Fruit fly (Drosophila melanogaster) whole organism, embryonic: ENCODE results near the gene Tim17b1.

Source experiments
- Antp ChIP-seq: fragments of 200-800 bp; sonication (Bioruptor generic); optimal IDR thresholded peaks from 3 replicates; lab custom pipeline; 2016; ENCODE audit warnings: missing biosample characterization, missing genetic modification characterization
- Bgb ChIP-seq: fragments of 200-800 bp; sonication (Bioruptor generic); IDR thresholded peaks from 2 replicates; pipeline ENCODE4 v1.3.6; 2022; ENCODE audit warnings: missing biosample characterization, missing genetic modification characterization; ENCODE audit not compliant: partially characterized antibody
- CG10267 ChIP-seq: fragments of 200-800 bp; sonication (Bioruptor generic); optimal IDR thresholded peaks from 2 replicates; lab custom pipeline; 2018; ENCODE audit warnings: missing biosample characterization, mild to moderate bottlenecking, missing genetic modification characterization, moderate library complexity
- CG10565 ChIP-seq: fragments of 200-800 bp; sonication (Bioruptor generic); optimal IDR thresholded peaks from 3 replicates; lab custom pipeline; 2016; ENCODE audit warnings: missing biosample characterization, mild to moderate bottlenecking, missing genetic modification characterization
- CG11504 ChIP-seq: fragments of 200-800 bp; sonication (Bioruptor generic); optimal IDR thresholded peaks from 3 replicates; lab custom pipeline; 2019; ENCODE audit warnings: missing biosample characterization, mild to moderate bottlenecking, missing genetic modification characterization, moderate library complexity
- CG12104 ChIP-seq: fragments of 200-800 bp; sonication (Bioruptor generic); optimal IDR thresholded peaks from 3 replicates; lab custom pipeline; 2016; ENCODE audit warnings: missing biosample characterization, missing genetic modification characterization
- CG13287 ChIP-seq: fragments of 200-800 bp; sonication (Bioruptor generic); IDR thresholded peaks from 2 replicates; pipeline ENCODE4 v1.3.6; 2022; ENCODE audit warnings: missing biosample characterization, missing genetic modification characterization; ENCODE audit not compliant: partially characterized antibody
- CG15269 ChIP-seq: fragments of 200-800 bp; sonication (Bioruptor generic); optimal IDR thresholded peaks from 2 replicates; lab custom pipeline; 2018; ENCODE audit warnings: missing biosample characterization, mild to moderate bottlenecking, missing genetic modification characterization, moderate library complexity
- CG15514 ChIP-seq: fragments of 200-800 bp; sonication (Bioruptor generic); optimal IDR thresholded peaks from 3 replicates; lab custom pipeline; 2017; ENCODE audit warnings: missing biosample characterization, missing genetic modification characterization, mild to moderate bottlenecking, moderate library complexity, missing genetic modification reagents
- CG2129 ChIP-seq: fragments of 200-800 bp; sonication (Bioruptor generic); IDR thresholded peaks from 2 replicates; pipeline ENCODE4 v1.3.6; 2022; ENCODE audit warnings: missing biosample characterization, missing genetic modification characterization; ENCODE audit not compliant: partially characterized antibody
- CG2199 ChIP-seq: fragments of 200-800 bp; sonication (Bioruptor generic); IDR thresholded peaks from 3 replicates; pipeline ENCODE4 v1.3.6; 2022; ENCODE audit warnings: missing biosample characterization, missing genetic modification characterization
- CG3281 ChIP-seq: fragments of 200-800 bp; sonication (Bioruptor generic); optimal IDR thresholded peaks from 3 replicates; lab custom pipeline; 2017; ENCODE audit warnings: missing biosample characterization, mild to moderate bottlenecking, missing genetic modification characterization
- CG34422 ChIP-seq: fragments of 200-800 bp; sonication (Bioruptor generic); IDR thresholded peaks from 3 replicates; pipeline ENCODE4 v1.3.6; 2022; ENCODE audit warnings: missing biosample characterization, missing genetic modification characterization
- CG4854 ChIP-seq: fragments of 200-800 bp; sonication (Bioruptor generic); optimal IDR thresholded peaks from 2 replicates; lab custom pipeline; 2016; ENCODE audit warnings: missing biosample characterization, missing genetic modification characterization, inconsistent platforms
- CG6254 ChIP-seq: fragments of 200-800 bp; sonication (Bioruptor generic); optimal IDR thresholded peaks from 3 replicates; lab custom pipeline; 2017; ENCODE audit warnings: mild to moderate bottlenecking, missing biosample characterization, missing genetic modification reagents, missing genetic modification characterization
- CG7271 ChIP-seq: fragments of 200-800 bp; sonication (Bioruptor generic); optimal IDR thresholded peaks from 2 replicates; lab custom pipeline; 2018; ENCODE audit warnings: missing biosample characterization, mild to moderate bottlenecking, missing genetic modification characterization, moderate library complexity
- CG8281 ChIP-seq: fragments of 200-800 bp; sonication (Bioruptor generic); optimal IDR thresholded peaks from 2 replicates; lab custom pipeline; 2018; ENCODE audit warnings: missing biosample characterization, mild to moderate bottlenecking, missing genetic modification characterization, moderate library complexity
- CG8388 ChIP-seq: fragments of 200-800 bp; sonication (Bioruptor generic); optimal IDR thresholded peaks from 2 replicates; lab custom pipeline; 2019; ENCODE audit warnings: missing biosample characterization, mild to moderate bottlenecking, missing genetic modification characterization, moderate library complexity
- CG9876 ChIP-seq: fragments of 200-800 bp; sonication (Bioruptor generic); optimal IDR thresholded peaks from 2 replicates; lab custom pipeline; 2016; ENCODE audit warnings: missing biosample characterization, missing genetic modification characterization
- CHES-1-like ChIP-seq: fragments of 200-800 bp; sonication (Bioruptor generic); optimal IDR thresholded peaks from 2 replicates; lab custom pipeline; 2016; ENCODE audit warnings: missing biosample characterization, missing genetic modification characterization
- CoRest ChIP-seq: fragments of 200-800 bp; sonication (Bioruptor generic); optimal IDR thresholded peaks from 3 replicates; lab custom pipeline; 2018; ENCODE audit warnings: missing biosample characterization, mild to moderate bottlenecking, missing genetic modification characterization, moderate library complexity
- Dek ChIP-seq: fragments of 200-800 bp; sonication (Bioruptor generic); optimal IDR thresholded peaks from 3 replicates; lab custom pipeline; 2019; ENCODE audit warnings: missing biosample characterization, mild to moderate bottlenecking, missing genetic modification characterization, moderate library complexity
- Elba2 ChIP-seq: fragments of 200-800 bp; sonication (Bioruptor generic); optimal IDR thresholded peaks from 3 replicates; lab custom pipeline; 2016; ENCODE audit warnings: missing biosample characterization, missing genetic modification characterization
- Fer1 ChIP-seq: fragments of 200-800 bp; sonication (Bioruptor generic); optimal IDR thresholded peaks from 2 replicates; lab custom pipeline; 2017; ENCODE audit warnings: missing biosample characterization, mild to moderate bottlenecking, missing genetic modification characterization
- HHEX ChIP-seq: fragments of 200-800 bp; sonication (Bioruptor generic); optimal IDR thresholded peaks from 3 replicates; lab custom pipeline; 2017; ENCODE audit warnings: missing biosample characterization, mild to moderate bottlenecking, missing genetic modification characterization, missing genetic modification reagents
- Lhr ChIP-seq: fragments of 200-800 bp; sonication (Bioruptor generic); optimal IDR thresholded peaks from 3 replicates; lab custom pipeline; 2017; ENCODE audit warnings: mild to moderate bottlenecking, missing biosample characterization, missing genetic modification reagents, missing genetic modification characterization
- MESR4 ChIP-seq: fragments of 200-800 bp; sonication (Bioruptor generic); optimal IDR thresholded peaks from 2 replicates; lab custom pipeline; 2018; ENCODE audit warnings: missing biosample characterization, mild to moderate bottlenecking, missing genetic modification characterization, moderate library complexity
- NC2β ChIP-seq: fragments of 200-800 bp; sonication (Bioruptor generic); optimal IDR thresholded peaks from 2 replicates; lab custom pipeline; 2016; ENCODE audit warnings: missing biosample characterization, missing genetic modification characterization
- Optix ChIP-seq: fragments of 200-800 bp; sonication (Bioruptor generic); IDR thresholded peaks from 3 replicates; pipeline ENCODE4 v1.3.6; 2022; ENCODE audit warnings: missing biosample characterization, missing genetic modification characterization
- Ravus ChIP-seq: fragments of 200-800 bp; sonication (Bioruptor generic); IDR thresholded peaks from 2 replicates; pipeline ENCODE4 v1.3.6; 2022; ENCODE audit warnings: missing biosample characterization, missing genetic modification characterization
- Side ChIP-seq: fragments of 200-800 bp; sonication (Bioruptor generic); optimal IDR thresholded peaks from 2 replicates; lab custom pipeline; 2016; ENCODE audit warnings: missing biosample characterization, missing genetic modification characterization
- Ssrp ChIP-seq: fragments of 200-800 bp; sonication (Bioruptor generic); optimal IDR thresholded peaks from 2 replicates; lab custom pipeline; 2018; ENCODE audit warnings: missing biosample characterization, mild to moderate bottlenecking, missing genetic modification characterization, moderate library complexity
- Tbp ChIP-seq: fragments of >200 bp; optimal IDR thresholded peaks from 2 replicates; lab custom pipeline; 2018; ENCODE audit warnings: missing biosample characterization, missing genetic modification characterization
- ara ChIP-seq: fragments of 200-800 bp; sonication (Bioruptor generic); IDR thresholded peaks from 2 replicates; pipeline ENCODE4 v1.3.6; 2022; ENCODE audit warnings: missing biosample characterization, missing genetic modification characterization
- chif ChIP-seq, 2 experiments: fragments of 200-800 bp; sonication (Bioruptor generic); optimal IDR thresholded peaks; 3 replicates each; lab custom pipeline; 2016; ENCODE audit warnings: missing biosample characterization in 2 of 2, missing genetic modification characterization in 2 of 2
- fd96Cb ChIP-seq: fragments of 200-800 bp; sonication (Bioruptor generic); optimal IDR thresholded peaks from 2 replicates; lab custom pipeline; 2018; ENCODE audit warnings: missing biosample characterization, mild to moderate bottlenecking, missing genetic modification characterization, moderate library complexity
- grau ChIP-seq: fragments of 200-800 bp; optimal IDR thresholded peaks from 3 replicates; lab custom pipeline; 2019; ENCODE audit warnings: missing biosample characterization, mild to moderate bottlenecking, missing genetic modification characterization, moderate library complexity
- her ChIP-seq: fragments of 200-800 bp; sonication (Bioruptor generic); optimal IDR thresholded peaks from 2 replicates; lab custom pipeline; 2016; ENCODE audit warnings: missing biosample characterization, missing genetic modification characterization
- ind ChIP-seq: fragments of 200-800 bp; sonication (Bioruptor generic); optimal IDR thresholded peaks from 3 replicates; lab custom pipeline; 2016; ENCODE audit warnings: missing biosample characterization, missing genetic modification characterization
- luna ChIP-seq: fragments of 200-800 bp; sonication (Bioruptor generic); optimal IDR thresholded peaks from 2 replicates; lab custom pipeline; 2016; ENCODE audit warnings: missing biosample characterization, missing genetic modification characterization
- peb ChIP-seq: fragments of 200-800 bp; sonication (Bioruptor generic); IDR thresholded peaks from 2 replicates; pipeline ENCODE4 v1.3.6; 2022; ENCODE audit warnings: missing biosample characterization, missing genetic modification characterization
- rib ChIP-seq: fragments of 200-800 bp; sonication (Bioruptor generic); IDR thresholded peaks from 2 replicates; pipeline ENCODE4 v1.3.6; 2022; ENCODE audit warnings: missing biosample characterization, missing genetic modification characterization
- sc ChIP-seq, 3 experiments: fragments of >200 bp in 2 of 3; fragments of 200-800 bp in 1 of 3; sonication (Bioruptor generic) in 1 of 3; optimal IDR thresholded peaks; 2 replicates in 2 of 3; 3 replicates in 1 of 3; lab custom pipeline; 2017; ENCODE audit warnings: mild to moderate bottlenecking in 1 of 3, missing biosample characterization in 1 of 3, missing genetic modification characterization in 1 of 3, missing genetic modification reagents in 1 of 3
- slou ChIP-seq: fragments of 200-800 bp; sonication (Bioruptor generic); optimal IDR thresholded peaks from 3 replicates; lab custom pipeline; 2016; ENCODE audit warnings: missing biosample characterization, missing genetic modification characterization
- slp2 ChIP-seq: fragments of 200-800 bp; sonication (Bioruptor generic); optimal IDR thresholded peaks from 2 replicates; lab custom pipeline; 2016; ENCODE audit warnings: missing biosample characterization, missing genetic modification characterization
- tx ChIP-seq: fragments of 200-800 bp; sonication (Bioruptor generic); optimal IDR thresholded peaks from 2 replicates; lab custom pipeline; 2016; ENCODE audit warnings: missing biosample characterization, missing genetic modification characterization
- unpg ChIP-seq: fragments of 200-800 bp; sonication (Bioruptor generic); optimal IDR thresholded peaks from 3 replicates; lab custom pipeline; 2018; ENCODE audit warnings: missing biosample characterization, mild to moderate bottlenecking, missing genetic modification characterization, moderate library complexity
- zfh1 ChIP-seq: fragments of 200-800 bp; sonication (Bioruptor generic); IDR thresholded peaks from 3 replicates; pipeline ENCODE4 v1.3.6; 2022; ENCODE audit warnings: missing biosample characterization, missing genetic modification characterization

The Tim17b1 gene

DNA sequence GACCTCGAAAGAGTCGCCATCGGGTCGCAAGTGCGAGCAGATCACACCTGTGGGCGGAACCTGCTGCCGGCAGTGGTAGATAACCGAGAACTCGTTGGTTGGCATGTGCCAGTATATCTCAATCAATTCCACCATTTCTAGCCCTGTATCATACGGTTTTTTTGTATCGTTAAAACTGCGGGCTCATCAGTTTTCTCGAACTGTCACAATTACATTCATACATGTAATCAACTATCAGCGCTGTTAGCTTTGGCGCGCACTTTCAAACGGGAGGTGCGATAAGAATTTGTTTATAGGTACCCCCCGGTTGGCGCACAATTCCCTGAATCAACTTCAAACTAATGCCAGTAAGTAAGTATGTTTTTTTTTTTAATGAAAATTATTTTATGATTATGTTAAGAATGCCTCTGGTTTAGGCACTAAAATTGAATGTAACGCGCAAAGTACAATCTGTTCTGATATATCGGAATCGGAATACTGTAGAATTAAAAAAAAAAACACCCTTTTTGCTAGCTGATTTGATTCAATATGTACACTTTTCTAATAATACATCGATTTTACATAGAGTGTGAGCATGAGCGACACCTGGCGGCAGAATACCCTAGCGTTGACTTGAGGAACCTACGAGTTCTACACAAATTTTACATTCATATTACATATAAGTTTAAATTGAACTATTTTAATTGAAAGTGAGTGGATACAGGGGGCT lies 1.2 kb upstream of the Tim17b1 start (continued):
- peak; percentile 44 for TF ChIP-seq slp2
- TF ChIP-seq CG8388 (GFP tag; lab: Kevin White, UChicago): peak; percentile 2
- peak; percentile 70 for TF ChIP-seq CG34422 (GFP tag; lab: Robert Waterston, UW)
- TF ChIP-seq CoRest (tag; lab: Kevin White, UChicago): peak; percentile 60
- TF ChIP-seq MESR4 (GFP tag; lab: Kevin White, UChicago): no peak
- no peak for TF ChIP-seq Ravus (GFP tag; lab: Robert Waterston, UW)
- no peak for TF ChIP-seq CG2129
- TF ChIP-seq unpg (GFP tag; lab: Kevin White, UChicago): peak; percentile 38
- peak; percentile 48 for TF ChIP-seq Dek (tag; lab: Kevin White, UChicago)
- peak; percentile 39; the same call in 2 of the 3 replicates for TF ChIP-seq zfh1 (GFP tag; lab: Robert Waterston, UW)
- peak; percentile 48 for TF ChIP-seq CHES-1-like (GFP tag; lab: Kevin White, UChicago)
- 0 out of 3 replicates have a peak, but pooled peaks have one; percentile 47 for TF ChIP-seq Optix (GFP tag; lab: Robert Waterston, UW)
- no peak for TF ChIP-seq Tbp (GFP tag; lab: Kevin White, UChicago)
- TF ChIP-seq CG6254 (GFP tag; lab: Kevin White, UChicago): no peak
- TF ChIP-seq Lhr (GFP tag; lab: Kevin White, UChicago): peak; percentile 81
- TF ChIP-seq Fer1 (GFP tag; lab: Kevin White, UChicago): peak; percentile 36
- TF ChIP-seq NC2β (GFP tag; lab: Kevin White, UChicago): peak; percentile 76
- peak; percentile 21 for TF ChIP-seq Ssrp
- TF ChIP-seq tx (GFP tag; lab: Kevin White, UChicago): peak; percentile 42
- no peak for TF ChIP-seq sc (optimal IDR thresholded peaks at IDR 0.05; lab: Kevin White, UChicago)
- peak; percentile 28 for TF ChIP-seq sc (GFP tag; optimal IDR thresholded peaks at IDR 0.05; lab: Kevin White, UChicago)
- TF ChIP-seq CG10267 (tag; lab: Kevin White, UChicago): peak; percentile 37
- TF ChIP-seq CG7271: no peak
- peak; percentile 37 for TF ChIP-seq Antp (GFP tag; lab: Kevin White, UChicago)
- peak; percentile 65 for TF ChIP-seq CG11504 (tag; lab: Kevin White, UChicago)
- TF ChIP-seq fd96Cb (tag; lab: Kevin White, UChicago): peak; percentile 23
- peak; percentile 49 for TF ChIP-seq grau (tag; lab: Kevin White, UChicago)
- peak; percentile 4 for TF ChIP-seq CG10565 (GFP tag; lab: Kevin White, UChicago)
- peak; percentile 56 for TF ChIP-seq ind (GFP tag; lab: Kevin White, UChicago)
- TF ChIP-seq CG8281 (tag; lab: Kevin White, UChicago): peak; percentile 40
- TF ChIP-seq chif (GFP tag; optimal IDR thresholded peaks at IDR 0.05; lab: Kevin White, UChicago): peak in 1 of 2 experiments; percentile 76
- no peak for TF ChIP-seq rib
- TF ChIP-seq CG13287 (GFP tag; lab: Robert Waterston, UW): peak; percentile 33; the same call in 1 of the 2 replicates
- peak; percentile 49 for TF ChIP-seq Elba2 (GFP tag; lab: Kevin White, UChicago)
- peak; percentile 24 for TF ChIP-seq CG4854 (GFP tag; lab: Kevin White, UChicago)
- TF ChIP-seq CG12104 (GFP tag; lab: Kevin White, UChicago): peak; percentile 28
- TF ChIP-seq luna (GFP tag; lab: Kevin White, UChicago): peak; percentile 33
- TF ChIP-seq ara (GFP tag; lab: Robert Waterston, UW): no peak
- peak; percentile 55 for TF ChIP-seq CG15514 (GFP tag; lab: Kevin White, UChicago)
- TF ChIP-seq CG15269 (tag; lab: Kevin White, UChicago): peak; percentile 49
- TF ChIP-seq Side: peak; percentile 58
- peak; percentile 20 for TF ChIP-seq HHEX (GFP tag; lab: Kevin White, UChicago)
- TF ChIP-seq her (GFP tag; lab: Kevin White, UChicago): no peak
- TF ChIP-seq CG9876 (GFP tag; lab: Kevin White, UChicago): peak; percentile 54
- TF ChIP-seq peb (GFP tag; lab: Robert Waterston, UW): no peak
- peak; percentile 5 for TF ChIP-seq slou (GFP tag; lab: Kevin White, UChicago)
- TF ChIP-seq CG2199 (GFP tag; lab: Robert Waterston, UW): peak; percentile 81; the same call in 2 of the 3 replicates
- peak; percentile 3 for TF ChIP-seq CG3281
- peak; percentile 85 for TF ChIP-seq Bgb (GFP tag; lab: Robert Waterston, UW)
